Fruit fly (Drosophila melanogaster): ENCODE results near the gene CG42507.
A peak's percentile ranks its signal among the peaks of the same experiment; 100 is the strongest.

Gene CG42507

DNA sequence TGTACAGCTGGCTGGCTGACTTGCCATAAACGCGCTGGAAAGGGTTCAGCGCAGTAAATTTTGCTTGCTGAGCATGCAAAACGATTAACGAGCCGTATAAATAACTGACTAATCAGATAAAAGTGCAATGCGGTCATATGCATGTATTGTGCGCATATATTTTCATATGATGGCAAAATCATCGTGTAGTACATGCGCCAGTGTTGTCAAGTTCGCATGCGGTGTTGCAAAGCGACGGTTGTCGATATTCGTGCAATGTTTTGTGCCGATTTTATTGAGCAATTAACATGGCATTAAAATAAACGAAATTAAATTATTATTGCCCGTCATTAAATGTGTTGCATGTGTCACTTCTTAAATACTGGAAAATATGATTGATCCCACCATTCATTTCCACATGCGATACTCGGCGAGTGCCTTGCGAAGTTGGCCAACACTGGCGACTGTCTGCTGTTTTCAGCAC is 32.4 kb upstream of the CG42507 start (continued):
- TF ChIP-seq ham (GFP tag; IDR thresholded peaks at IDR 0.05), result peak; percentile 45; the same call in 1 of the 2 replicates
- peak in 1 of 2 experiments; percentile 14 for TF ChIP-seq Trl (optimal IDR thresholded peaks at IDR 0.05)
- TF ChIP-seq Trl (GFP tag; optimal IDR thresholded peaks at IDR 0.05), result peak; percentile 94
- peak; percentile 66 for TF ChIP-seq Myb (GFP tag; optimal IDR thresholded peaks at IDR 0.05)
- peak; percentile 77 for TF ChIP-seq CG32532 (GFP tag; IDR thresholded peaks at IDR 0.05)
- peak; percentile 70 for TF ChIP-seq CG33213 (GFP tag; optimal IDR thresholded peaks at IDR 0.05)
- no peak for TF ChIP-seq h (optimal IDR thresholded peaks at IDR 0.05)
- peak; percentile 81 for TF ChIP-seq vnd (GFP tag; IDR thresholded peaks at IDR 0.05; ENCODE audit: partially characterized antibody)
- TF ChIP-seq CG10654 (GFP tag; optimal IDR thresholded peaks at IDR 0.05), result peak; percentile 83
- TF ChIP-seq lola (GFP tag; optimal IDR thresholded peaks at IDR 0.05), result peak in 1 of 3 experiments; percentile 31
- TF ChIP-seq CG1792 (GFP tag; optimal IDR thresholded peaks at IDR 0.05), result peak; percentile 84
- TF ChIP-seq CG12942 (GFP tag; optimal IDR thresholded peaks at IDR 0.05), result peak; percentile 82
- peak; percentile 69 for TF ChIP-seq CG10209 (GFP tag; optimal IDR thresholded peaks at IDR 0.05)
- peak in 1 of 2 experiments; percentile 58 for TF ChIP-seq crp (GFP tag; optimal IDR thresholded peaks at IDR 0.05)
- peak; percentile 34 for TF ChIP-seq CG18619 (GFP tag; optimal IDR thresholded peaks at IDR 0.05)
- TF ChIP-seq CG18262 (tag; optimal IDR thresholded peaks at IDR 0.05), result peak; percentile 39
- TF ChIP-seq CG10565 (GFP tag; optimal IDR thresholded peaks at IDR 0.05), result peak; percentile 4
- TF ChIP-seq knrl (GFP tag; IDR thresholded peaks at IDR 0.05; ENCODE audit: partially characterized antibody), result peak; percentile 89
- TF ChIP-seq CG9609 (GFP tag; optimal IDR thresholded peaks at IDR 0.05), result peak; percentile 84
- TF ChIP-seq CG14667 (GFP tag; IDR thresholded peaks at IDR 0.05), result peak; percentile 47
- peak; percentile 88 for TF ChIP-seq pho (GFP tag; optimal IDR thresholded peaks at IDR 0.05)
- TF ChIP-seq CG3281 (GFP tag; optimal IDR thresholded peaks at IDR 0.05), result peak; percentile 74
- TF ChIP-seq CG11093 (GFP tag; IDR thresholded peaks at IDR 0.05), result peak; percentile 38; the same call in 1 of the 3 replicates
- TF ChIP-seq gt (GFP tag; IDR thresholded peaks at IDR 0.05), result peak; percentile 50; the same call in 1 of the 2 replicates
- TF ChIP-seq Mes4 (GFP tag; optimal IDR thresholded peaks at IDR 0.05), result peak; percentile 82
- TF ChIP-seq sd (tag; optimal IDR thresholded peaks at IDR 0.05), result no peak
- no peak for TF ChIP-seq Doc2 (GFP tag; IDR thresholded peaks at IDR 0.05)
- TF ChIP-seq Hr3 (GFP tag; optimal IDR thresholded peaks at IDR 0.05), result peak; percentile 63
- peak; percentile 60 for TF ChIP-seq CrebB (tag; optimal IDR thresholded peaks at IDR 0.05)
- TF ChIP-seq fd3F (GFP tag; optimal IDR thresholded peaks at IDR 0.05), result peak; percentile 38
- TF ChIP-seq bowl (GFP tag; IDR thresholded peaks at IDR 0.05), result no peak
- peak; percentile 86 for TF ChIP-seq CG34224 (GFP tag; IDR thresholded peaks at IDR 0.05; ENCODE audit: partially characterized antibody)
- TF ChIP-seq CG8924 (tag; optimal IDR thresholded peaks at IDR 0.05), result peak; percentile 54
- no peak for TF ChIP-seq CkIIα-i1 (GFP tag; IDR thresholded peaks at IDR 0.05)
- peak; percentile 75 to 81 for TF ChIP-seq chif (GFP tag; optimal IDR thresholded peaks at IDR 0.05)
- TF ChIP-seq gcm2 (GFP tag; optimal IDR thresholded peaks at IDR 0.05), result peak; percentile 47
- peak; percentile 58 for TF ChIP-seq CG17328 (GFP tag; IDR thresholded peaks at IDR 0.05)
- no peak for TF ChIP-seq sc (optimal IDR thresholded peaks at IDR 0.05)
- no peak for TF ChIP-seq sc (GFP tag; optimal IDR thresholded peaks at IDR 0.05)
- peak; percentile 74 for TF ChIP-seq CG3163 (GFP tag; optimal IDR thresholded peaks at IDR 0.05)
- peak; percentile 90 for TF ChIP-seq CG9932 (GFP tag; IDR thresholded peaks at IDR 0.05)
- TF ChIP-seq CG11560 (tag; IDR thresholded peaks at IDR 0.05), result peak; percentile 67; the same call in 2 of the 3 replicates
- TF ChIP-seq Stat92E (GFP tag; optimal IDR thresholded peaks at IDR 0.05), result no peak
- peak; percentile 54 for TF ChIP-seq wdn (GFP tag; IDR thresholded peaks at IDR 0.05)
- no peak for TF ChIP-seq insv (GFP tag; optimal IDR thresholded peaks at IDR 0.05)
- TF ChIP-seq CG8765 (GFP tag; IDR thresholded peaks at IDR 0.05), result peak; percentile 44; the same call in 1 of the 2 replicates
- TF ChIP-seq Hr39 (optimal IDR thresholded peaks at IDR 0.05), result peak; percentile 72
- TF ChIP-seq gsb-n (tag; optimal IDR thresholded peaks at IDR 0.05), result no peak
- TF ChIP-seq Dll (GFP tag; IDR thresholded peaks at IDR 0.05; ENCODE audit: partially characterized antibody), result peak; percentile 85
- TF ChIP-seq ftz-f1 (GFP tag; optimal IDR thresholded peaks at IDR 0.05), result peak; percentile 37
- peak; percentile 82 for TF ChIP-seq CG11247 (GFP tag; IDR thresholded peaks at IDR 0.05)
- peak; percentile 49 for TF ChIP-seq CG1529 (GFP tag; optimal IDR thresholded peaks at IDR 0.05)
